Worm (Caenorhabditis elegans): Measurements from ENCODE around the gene M01F1.4.

The M01F1.4 gene

ce11 chrIII:3519505-3519904, 9.7 kb upstream of the M01F1.4 start, which contains the start of gene hmit-1.3:
hmit-1.3 (minus strand) TSS chrIII:3519607.
- TF ChIP-seq fkh-2 (tag; optimal IDR thresholded peaks at IDR 0.05) (no peak), pha-4 (tag; optimal IDR thresholded peaks at IDR 0.05) (peak; percentile 13), nhr-12 (tag; optimal IDR thresholded peaks at IDR 0.05) (no peak), unc-62 (GFP tag; optimal IDR thresholded peaks at IDR 0.05) (no peak), nhr-237 (tag; optimal IDR thresholded peaks at IDR 0.05) (no peak), elt-2 (tag; optimal IDR thresholded peaks at IDR 0.05) (peak; percentile 58), pqm-1 (tag; optimal IDR thresholded peaks at IDR 0.05) (peak; percentile 58), ama-1 (optimal IDR thresholded peaks at IDR 0.05) (no peak)

DNA sequence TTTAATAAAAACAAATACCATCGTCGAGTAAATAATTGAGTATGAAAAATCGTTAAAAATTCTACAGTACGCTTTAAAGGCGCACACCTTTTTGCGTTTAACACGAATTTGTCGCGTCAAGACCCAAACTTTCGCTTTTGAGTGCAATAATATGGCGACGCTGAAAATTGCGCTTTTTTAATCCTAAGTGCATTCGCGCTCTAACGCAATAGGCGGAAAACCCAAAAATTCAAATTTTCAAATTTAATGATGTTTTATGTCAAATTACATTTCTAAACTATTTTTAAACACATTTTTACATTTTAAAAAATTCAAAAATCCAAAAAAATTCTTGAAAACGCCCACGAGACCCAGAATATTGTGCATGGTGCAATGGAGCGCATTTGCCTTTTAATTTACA, 2.0 kb upstream of the M01F1.4 start:
- TF ChIP-seq nhr-237 (tag; optimal IDR thresholded peaks at IDR 0.05) (no peak), fos-1 (tag; optimal IDR thresholded peaks at IDR 0.05) (no peak), mdl-1 (tag; optimal IDR thresholded peaks at IDR 0.05) (no peak), skn-1 (tag; optimal IDR thresholded peaks at IDR 0.05) (no peak), egl-5 (tag; optimal IDR thresholded peaks at IDR 0.05) (no peak), nhr-11 (tag; optimal IDR thresholded peaks at IDR 0.05) (no peak), egl-27 (tag; optimal IDR thresholded peaks at IDR 0.05) (no peak), fkh-10 (GFP tag; optimal IDR thresholded peaks at IDR 0.05) (no peak), nhr-43 (tag; optimal IDR thresholded peaks at IDR 0.05; ENCODE audit: poor library complexity, severe bottlenecking) (no peak), ceh-28 (tag; optimal IDR thresholded peaks at IDR 0.05) (no peak), nhr-23 (tag; optimal IDR thresholded peaks at IDR 0.05) (no peak), aly-2 (tag; optimal IDR thresholded peaks at IDR 0.05) (no peak), zag-1 (tag; optimal IDR thresholded peaks at IDR 0.05) (no peak), unc-62 (GFP tag; optimal IDR thresholded peaks at IDR 0.05) (no peak), pha-4 (tag; optimal IDR thresholded peaks at IDR 0.05) (no peak)

- TF ChIP-seq pha-4 (tag; optimal IDR thresholded peaks at IDR 0.05) (peak; percentile 91), sea-2 (GFP tag; optimal IDR thresholded peaks at IDR 0.05) (no peak), nhr-67 (tag; optimal IDR thresholded peaks at IDR 0.05) (no peak), tbx-2 (tag; optimal IDR thresholded peaks at IDR 0.05) (no peak), ztf-4 (tag; optimal IDR thresholded peaks at IDR 0.05) (peak; percentile 73), elt-2 (tag; optimal IDR thresholded peaks at IDR 0.05) (peak; percentile 47), daf-12 (tag; optimal IDR thresholded peaks at IDR 0.05) (no peak), nhr-25 (tag; optimal IDR thresholded peaks at IDR 0.05) (peak; percentile 93), nhr-43 (tag; optimal IDR thresholded peaks at IDR 0.05; ENCODE audit: poor library complexity, severe bottlenecking) (peak; percentile 18), elt-3 (tag; optimal IDR thresholded peaks at IDR 0.05) (no peak), nfya-1 (tag; optimal IDR thresholded peaks at IDR 0.05; ENCODE audit: insufficient read depth) (peak; percentile 94), nhr-77 (tag; optimal IDR thresholded peaks at IDR 0.05) (no peak), ceh-16 (tag; optimal IDR thresholded peaks at IDR 0.05) (no peak), nhr-12 (tag; optimal IDR thresholded peaks at IDR 0.05) (no peak), pqm-1 (tag; optimal IDR thresholded peaks at IDR 0.05) (peak; percentile 73), jun-1 (tag; optimal IDR thresholded peaks at IDR 0.05) (peak; percentile 70), ceh-28 (tag; optimal IDR thresholded peaks at IDR 0.05) (peak; percentile 44), ztf-11 (tag; optimal IDR thresholded peaks at IDR 0.05) (no peak), nhr-76 (tag; optimal IDR thresholded peaks at IDR 0.05) (no peak), R02D3.7 (tag; optimal IDR thresholded peaks at IDR 0.05) (peak; percentile 57), fkh-10 (GFP tag; optimal IDR thresholded peaks at IDR 0.05) (peak; percentile 39), skn-1 (tag; optimal IDR thresholded peaks at IDR 0.05) (peak; percentile 60), unc-39 (tag; optimal IDR thresholded peaks at IDR 0.05) (no peak), egl-27 (tag; optimal IDR thresholded peaks at IDR 0.05) (no peak), unc-62 (GFP tag; optimal IDR thresholded peaks at IDR 0.05) (no peak), nhr-28 (tag; optimal IDR thresholded peaks at IDR 0.05) (no peak), ceh-82 (tag; optimal IDR thresholded peaks at IDR 0.05) (no peak), egl-5 (tag; optimal IDR thresholded peaks at IDR 0.05) (peak; percentile 83), ZK546.5 (tag; optimal IDR thresholded peaks at IDR 0.05) (no peak), fos-1 (tag; optimal IDR thresholded peaks at IDR 0.05) (no peak), lin-39 (tag; optimal IDR thresholded peaks at IDR 0.05) (peak; percentile 67), hmg-11 (tag; optimal IDR thresholded peaks at IDR 0.05) (peak; percentile 79), ama-1 (optimal IDR thresholded peaks at IDR 0.05) (peak; percentile 68), eor-1 (tag; optimal IDR thresholded peaks at IDR 0.05) (no peak), lsy-12 (tag; optimal IDR thresholded peaks at IDR 0.05) (peak; percentile 49), fkh-2 (tag; optimal IDR thresholded peaks at IDR 0.05) (no peak), zag-1 (tag; optimal IDR thresholded peaks at IDR 0.05) (no peak), nhr-11 (tag; optimal IDR thresholded peaks at IDR 0.05) (no peak), mdl-1 (tag; optimal IDR thresholded peaks at IDR 0.05) (no peak), lin-15B (tag; optimal IDR thresholded peaks at IDR 0.05) (peak; percentile 90), snpc-4 (tag; optimal IDR thresholded peaks at IDR 0.05) (peak; percentile 73), mml-1 (tag; optimal IDR thresholded peaks at IDR 0.05) (no peak), aly-2 (tag; optimal IDR thresholded peaks at IDR 0.05) (no peak), nhr-23 (tag; optimal IDR thresholded peaks at IDR 0.05) (peak; percentile 84), ceh-9 (tag; optimal IDR thresholded peaks at IDR 0.05) (no peak), elt-1 (tag; optimal IDR thresholded peaks at IDR 0.05) (no peak), nhr-237 (tag; optimal IDR thresholded peaks at IDR 0.05) (no peak)
Observed at ce11 chrIII:3505051-3505548, 4.7 kb downstream of the M01F1.4 start, which contains the start of gene lias-1. lias-1 (minus strand) TSS chrIII:3505101.

Measured in whole organism, L3 larva.